Worm (Caenorhabditis elegans): ENCODE data around the gene T05C12.8.

DNA sequence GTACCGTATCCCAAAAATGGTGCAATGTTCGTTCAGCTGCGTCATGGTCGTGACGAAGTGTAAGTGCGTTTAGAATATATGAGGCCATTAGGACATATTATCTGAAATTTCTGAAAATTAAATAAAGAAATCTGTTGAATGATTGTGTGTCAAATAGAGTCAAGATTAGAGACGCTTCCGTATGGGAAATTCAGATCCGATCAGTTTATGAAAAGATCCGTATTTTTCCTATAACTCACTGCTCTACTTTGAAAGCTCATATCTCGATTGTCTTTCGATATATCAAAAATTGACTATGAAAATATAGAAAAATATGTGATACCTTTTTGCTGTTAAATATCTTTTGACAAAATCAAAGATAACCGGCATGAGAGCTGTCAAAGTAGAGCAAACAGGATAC is 10.1 kb downstream of the T05C12.8 start, which contains the start of gene T05C12.4:
- no peak for TF ChIP-seq snpc-4 (tag; optimal IDR thresholded peaks at IDR 0.05)
- no peak for TF ChIP-seq nfya-1 (tag; optimal IDR thresholded peaks at IDR 0.05; ENCODE audit: insufficient read depth)
- no peak for TF ChIP-seq ama-1 (optimal IDR thresholded peaks at IDR 0.05)
- no peak for TF ChIP-seq nhr-77 (tag; optimal IDR thresholded peaks at IDR 0.05)
- TF ChIP-seq egl-27 (tag; optimal IDR thresholded peaks at IDR 0.05), result no peak

Measured in whole organism, L3 larva.